Worm (Caenorhabditis elegans) whole organism, L1 larva: Measurements from ENCODE around the gene sel-7.

Experiments used
- C16A3.4 ChIP-seq: fragments of 150-350 bp; optimal IDR thresholded peaks from 2 replicates; lab custom pipeline; 2014; ENCODE audit warnings: missing biosample characterization, missing genetic modification characterization
- Y116A8C.19 ChIP-seq: sonication (generic microtip); optimal IDR thresholded peaks from 2 replicates; lab custom pipeline; 2016; ENCODE audit warnings: missing compliant biosample characterization, missing genetic modification characterization, borderline replicate concordance
- aly-2 ChIP-seq: fragments of 150-350 bp; optimal IDR thresholded peaks from 2 replicates; lab custom pipeline; 2014; ENCODE audit warnings: missing biosample characterization, missing genetic modification characterization
- blmp-1 ChIP-seq: fragments of 150-350 bp; optimal IDR thresholded peaks from 2 replicates; lab custom pipeline; 2014; ENCODE audit warnings: missing biosample characterization, missing genetic modification characterization
- ceh-8 ChIP-seq: fragments of 200-800 bp; sonication (Bioruptor generic); optimal IDR thresholded peaks from 2 replicates; lab custom pipeline; 2018; ENCODE audit warnings: mild to moderate bottlenecking, missing genetic modification characterization, moderate library complexity, missing compliant biosample characterization
- egl-27 ChIP-seq, 2 experiments: fragments of 150-350 bp in 1 of 2; sonication (generic microtip); optimal IDR thresholded peaks; 3 replicates each; lab custom pipeline; 2017 to 2018; ENCODE audit warnings: missing biosample characterization in 2 of 2, missing genetic modification characterization in 2 of 2, missing genetic modification reagents in 2 of 2
- elt-2 ChIP-seq: sonication (generic microtip); optimal IDR thresholded peaks from 2 replicates; lab custom pipeline; 2016; ENCODE audit warnings: missing genetic modification characterization, mild to moderate bottlenecking, inconsistent platforms, missing compliant biosample characterization, missing genetic modification reagents
- elt-3 ChIP-seq, 6 experiments: fragments of 150-350 bp in 1 of 6; sonication (generic microtip); optimal IDR thresholded peaks; 2 replicates each; lab custom pipeline; 2017 to 2018; ENCODE audit warnings: missing biosample characterization in 6 of 6, missing genetic modification characterization in 6 of 6, inconsistent platforms in 1 of 6
- fkh-10 ChIP-seq: sonication (generic microtip); optimal IDR thresholded peaks from 2 replicates; lab custom pipeline; 2017; ENCODE audit warnings: missing biosample characterization, missing genetic modification reagents, missing genetic modification characterization
- grh-1 ChIP-seq: fragments of 200-800 bp; sonication (Bioruptor generic); IDR thresholded peaks from 2 replicates; pipeline ENCODE4 v1.3.6; 2022; ENCODE audit warnings: missing genetic modification reagents, missing genetic modification characterization, missing compliant biosample characterization
- lin-13 ChIP-seq: fragments of 150-350 bp; optimal IDR thresholded peaks from 2 replicates; lab custom pipeline; 2014; ENCODE audit warnings: missing biosample characterization, missing genetic modification reagents, missing genetic modification characterization
- lin-14 ChIP-seq: fragments of 200-800 bp; sonication (Bioruptor generic); optimal IDR thresholded peaks from 2 replicates; lab custom pipeline; 2018; ENCODE audit warnings: mild to moderate bottlenecking, missing genetic modification characterization, moderate library complexity, missing compliant biosample characterization
- lin-39 ChIP-seq: fragments of 150-350 bp; optimal IDR thresholded peaks from 2 replicates; lab custom pipeline; 2014; ENCODE audit warnings: missing biosample characterization, missing genetic modification reagents, missing genetic modification characterization
- mab-9 ChIP-seq: fragments of 200-800 bp; sonication (Bioruptor generic); IDR thresholded peaks from 2 replicates; pipeline ENCODE4 v1.3.6; 2022; ENCODE audit warnings: missing genetic modification reagents, missing genetic modification characterization, missing compliant biosample characterization
- mdl-1 ChIP-seq, 2 experiments: fragments of 150-350 bp; optimal IDR thresholded peaks; 2 replicates each; lab custom pipeline; 2014 to 2017; ENCODE audit warnings: missing biosample characterization in 2 of 2, missing genetic modification characterization in 2 of 2, inconsistent platforms in 1 of 2
- mef-2 ChIP-seq: fragments of 150-350 bp; optimal IDR thresholded peaks from 2 replicates; lab custom pipeline; 2014; ENCODE audit warnings: missing biosample characterization, missing genetic modification characterization
- nhr-12 ChIP-seq: sonication (generic microtip); optimal IDR thresholded peaks from 2 replicates; lab custom pipeline; 2017; ENCODE audit warnings: missing biosample characterization, missing genetic modification characterization
- nhr-237 ChIP-seq: fragments of 150-350 bp; optimal IDR thresholded peaks from 2 replicates; lab custom pipeline; 2014; ENCODE audit warnings: missing biosample characterization, missing genetic modification characterization
- nhr-71 ChIP-seq: sonication (generic microtip); optimal IDR thresholded peaks from 2 replicates; lab custom pipeline; 2016; ENCODE audit warnings: mild to moderate bottlenecking, missing genetic modification characterization, moderate library complexity, missing compliant biosample characterization
- nhr-84 ChIP-seq: sonication (generic microtip); optimal IDR thresholded peaks from 2 replicates; lab custom pipeline; 2017; ENCODE audit warnings: missing biosample characterization, missing genetic modification characterization
- nhr-85 ChIP-seq: sonication (generic microtip); peaks from one replicate; lab custom pipeline; 2016; ENCODE audit warnings: missing genetic modification characterization, inconsistent platforms, missing compliant biosample characterization
- pqm-1 ChIP-seq: sonication (generic microtip); optimal IDR thresholded peaks from 3 replicates; lab custom pipeline; 2017; ENCODE audit warnings: missing biosample characterization, missing genetic modification characterization
- snpc-4 ChIP-seq: fragments of 150-350 bp; optimal IDR thresholded peaks from 2 replicates; lab custom pipeline; 2014; ENCODE audit warnings: missing biosample characterization, missing genetic modification characterization
- sptf-1 ChIP-seq: fragments of 150-350 bp; optimal IDR thresholded peaks from 2 replicates; lab custom pipeline; 2014; ENCODE audit warnings: missing biosample characterization, missing genetic modification characterization
- sup-37 ChIP-seq: fragments of 200-800 bp; sonication (Bioruptor generic); optimal IDR thresholded peaks from 2 replicates; lab custom pipeline; 2018; ENCODE audit warnings: mild to moderate bottlenecking, missing genetic modification characterization, missing compliant biosample characterization
- tbx-2 ChIP-seq: sonication (generic microtip); optimal IDR thresholded peaks from 2 replicates; lab custom pipeline; 2016; ENCODE audit warnings: missing genetic modification characterization, missing compliant biosample characterization
- tlp-1 ChIP-seq: fragments of 150-350 bp; optimal IDR thresholded peaks from 2 replicates; lab custom pipeline; 2014; ENCODE audit warnings: missing biosample characterization, missing genetic modification characterization
- unc-30 ChIP-seq: sonication (generic microtip); optimal IDR thresholded peaks from 2 replicates; lab custom pipeline; 2017; ENCODE audit warnings: missing biosample characterization, missing genetic modification characterization
- ztf-11 ChIP-seq, 2 experiments: sonication (generic microtip); optimal IDR thresholded peaks; 2 replicates each; lab custom pipeline; 2016 to 2017; ENCODE audit warnings: missing genetic modification characterization in 2 of 2, missing biosample characterization in 1 of 2, missing compliant biosample characterization in 1 of 2

sel-7 gene

DNA sequence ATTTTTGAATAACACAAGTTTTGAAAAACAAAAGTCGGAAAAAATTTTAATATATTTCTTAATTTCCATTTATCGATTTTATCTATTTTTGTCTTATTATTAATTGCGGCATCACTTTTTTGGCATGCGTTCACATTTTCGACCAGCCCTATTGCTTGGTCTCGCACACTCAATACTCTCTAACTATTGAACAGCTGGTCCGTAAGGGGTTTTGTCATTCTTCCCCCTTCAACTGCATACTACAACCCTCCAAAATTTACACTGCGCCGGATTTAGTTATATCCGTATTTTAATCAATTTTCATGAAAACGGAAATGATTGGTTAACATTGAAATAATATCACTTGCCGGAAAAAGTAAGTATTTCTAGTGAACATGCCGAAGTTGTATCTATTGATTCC lies 12.9 kb downstream of the sel-7 start, which contains the start of gene C11H1.7:
Gene C11H1.7 (plus strand): TSS at position 12 of the 400 bp plus-strand sequence.
- no peak for TF ChIP-seq sptf-1 (tag; lab: Kevin White, UChicago)
- TF ChIP-seq sup-37 (GFP tag; lab: Kevin White, UChicago) = no peak
- no peak for TF ChIP-seq pqm-1 (tag; lab: Kevin White, UChicago)
- TF ChIP-seq Y116A8C.19 (tag; lab: Kevin White, UChicago) = no peak
- no peak for TF ChIP-seq ztf-11 (tag; optimal IDR thresholded peaks at IDR 0.05; lab: Kevin White, UChicago)

DNA sequence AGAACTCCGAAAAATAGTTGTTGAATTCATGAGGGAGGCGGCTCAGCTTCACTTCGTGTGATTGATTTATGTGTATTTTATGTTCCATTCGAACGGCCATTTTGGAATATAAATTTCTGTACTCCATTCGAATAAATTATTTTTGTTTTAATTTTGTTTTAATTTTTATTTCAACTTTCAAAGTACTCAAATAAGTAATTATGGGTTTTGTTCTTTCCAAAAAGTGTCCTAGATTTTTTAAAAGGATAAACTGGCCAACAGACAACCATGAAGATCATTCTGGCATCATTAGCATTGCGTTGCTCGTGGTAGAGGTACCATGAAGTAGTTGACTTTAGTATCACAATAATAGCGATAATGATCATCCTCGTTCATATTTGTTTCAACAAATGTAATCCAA lies 13.7 kb downstream of the sel-7 start:
- TF ChIP-seq mef-2 (tag; lab: Kevin White, UChicago) = no peak
- TF ChIP-seq mab-9 (GFP tag; lab: Robert Waterston, UW) = no peak
- no peak for TF ChIP-seq tlp-1 (tag; lab: Kevin White, UChicago)
- TF ChIP-seq nhr-85 (tag; lab: Kevin White, UChicago) = no peak

DNA sequence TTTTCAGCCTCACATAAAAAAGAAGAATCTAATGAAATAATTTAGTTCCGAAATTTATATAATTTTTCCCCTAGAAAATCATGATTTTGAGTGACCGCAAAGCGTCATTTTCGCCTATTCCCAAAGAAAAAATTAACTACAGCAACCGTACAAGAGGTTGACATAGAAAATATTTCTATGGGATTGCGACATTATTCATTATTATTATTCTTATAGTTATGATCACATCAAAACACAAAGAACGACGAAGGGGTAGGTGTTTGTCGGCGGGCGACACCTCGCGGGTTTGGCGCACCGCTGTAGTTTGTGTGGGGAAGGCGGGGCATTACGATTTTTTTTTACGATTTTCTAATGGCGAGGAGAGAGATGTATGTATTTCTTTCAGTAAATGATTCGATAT lies 16.0 kb downstream of the sel-7 start:
- TF ChIP-seq snpc-4 (peak; percentile 84), nhr-85 (tag; lab: Kevin White, UChicago) (peak; percentile 25), nhr-71 (peak; percentile 57), elt-2 (tag; lab: Kevin White, UChicago) (no peak)

DNA sequence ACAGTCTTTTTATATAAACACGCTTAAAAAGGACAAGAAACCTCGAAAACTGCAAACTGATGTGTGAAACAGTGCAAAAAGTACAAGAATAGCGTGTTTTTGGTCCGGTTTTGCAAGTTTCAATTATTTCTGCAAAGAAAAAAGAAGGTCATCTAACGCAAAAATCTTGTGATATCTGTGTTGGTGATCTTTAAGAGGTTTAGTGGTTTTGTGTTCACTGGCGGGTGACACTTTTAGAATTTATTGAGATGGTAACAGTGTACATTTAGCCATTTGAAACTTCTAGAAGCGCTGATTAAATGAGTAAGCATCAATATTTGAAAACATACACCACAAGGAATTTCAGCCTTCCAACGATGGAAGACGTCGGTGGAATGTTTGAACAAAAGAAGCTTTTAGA lies 17.5 kb downstream of the sel-7 start:
- no peak for TF ChIP-seq lin-39 (tag; lab: Kevin White, UChicago)
- no peak for TF ChIP-seq unc-30 (tag; lab: Kevin White, UChicago)
- TF ChIP-seq fkh-10 (GFP tag; lab: Kevin White, UChicago) = no peak
- TF ChIP-seq lin-13 (GFP tag; lab: Kevin White, UChicago) = no peak
- no peak for TF ChIP-seq nhr-84 (tag; lab: Kevin White, UChicago)
- peak; percentile 56 for TF ChIP-seq nhr-85 (tag; lab: Kevin White, UChicago)
- peak; percentile 8 for TF ChIP-seq blmp-1 (tag; lab: Kevin White, UChicago)
- TF ChIP-seq aly-2 = no peak
- no peak for TF ChIP-seq nhr-12 (tag; lab: Kevin White, UChicago)

DNA sequence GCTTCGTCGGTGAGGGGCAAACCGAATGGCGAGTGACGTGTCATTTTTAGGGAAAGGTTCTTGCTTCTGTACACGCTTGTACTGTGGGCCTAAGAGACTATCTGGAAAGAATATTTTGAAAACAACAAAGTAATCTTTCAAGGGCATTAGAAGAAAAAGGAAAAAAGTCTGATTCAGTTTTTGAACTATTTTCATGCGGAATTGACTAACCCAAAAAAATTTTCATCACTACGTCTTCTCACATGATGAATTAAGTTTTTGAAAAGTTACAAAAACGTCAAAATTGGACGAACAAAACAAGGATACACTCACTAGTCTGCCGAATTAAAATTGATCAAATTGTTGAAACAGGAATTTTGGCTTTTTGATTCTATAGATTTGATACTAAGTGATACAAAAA lies 20.0 kb downstream of the sel-7 start, which contains the start of gene C11H1.9:
Gene C11H1.9 (minus strand): TSS at position 101 of the 400 bp plus-strand sequence.
- no peak for TF ChIP-seq grh-1 (GFP tag; lab: Robert Waterston, UW)
- TF ChIP-seq nhr-237 (tag; lab: Kevin White, UChicago) = no peak
- no peak for TF ChIP-seq ceh-8 (GFP tag; lab: Kevin White, UChicago)
- TF ChIP-seq egl-27 (tag; optimal IDR thresholded peaks at IDR 0.05; lab: Kevin White, UChicago) = no peak
- TF ChIP-seq nhr-85 (tag; lab: Kevin White, UChicago) = peak; percentile 32
- TF ChIP-seq C16A3.4 (tag; lab: Kevin White, UChicago) = no peak
- no peak for TF ChIP-seq tbx-2
- TF ChIP-seq elt-3 (tag; optimal IDR thresholded peaks at IDR 0.05; lab: Kevin White, UChicago) = no peak
- TF ChIP-seq, all 84 proteins: peak for 1

DNA sequence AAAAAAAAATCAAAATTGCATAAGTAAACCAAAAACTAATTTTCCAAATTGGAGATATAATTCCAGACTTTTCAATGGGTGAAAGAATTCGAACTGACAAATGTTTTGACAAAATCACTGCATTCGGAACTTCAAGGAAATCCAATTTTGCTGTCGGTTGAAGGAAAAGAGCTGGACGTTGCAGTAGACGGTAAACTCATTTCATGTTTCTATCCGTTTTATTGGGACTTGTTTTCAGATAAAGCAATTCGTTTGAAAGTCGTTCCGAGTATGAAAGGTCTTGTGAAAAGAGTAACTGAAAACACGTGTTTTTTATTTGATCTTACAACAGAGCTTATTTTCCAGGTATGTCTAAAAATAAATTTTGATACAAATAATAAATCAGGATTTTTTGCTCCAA lies 24.1 kb downstream of the sel-7 start:
- TF ChIP-seq mdl-1 (tag; optimal IDR thresholded peaks at IDR 0.05; lab: Kevin White, UChicago) (no peak), lin-14 (peak; percentile 6), fkh-10 (GFP tag; lab: Kevin White, UChicago) (peak; percentile 51)

DNA sequence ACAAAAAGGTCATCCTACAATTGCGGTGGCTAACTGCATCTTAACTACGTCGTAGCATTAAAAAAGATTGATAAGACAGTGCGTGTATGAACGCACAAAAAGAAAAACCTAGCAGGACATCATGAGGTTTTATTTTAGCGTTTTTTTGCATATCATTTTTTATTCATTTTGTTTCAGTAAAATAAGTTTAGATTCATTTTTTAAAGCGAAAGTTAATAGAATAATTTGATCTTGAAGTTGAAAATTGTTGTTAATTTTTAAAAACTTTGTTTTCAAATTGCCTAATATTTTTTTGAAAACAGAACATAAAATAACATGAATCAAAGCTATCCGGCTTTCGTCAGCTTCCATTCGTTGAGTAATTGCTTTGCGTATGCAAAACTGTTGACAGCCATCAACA lies 26.7 kb downstream of the sel-7 start, which contains the start of gene prx-1:
Gene prx-1 (plus strand): TSS at position 301 of the 400 bp plus-strand sequence.
- TF ChIP-seq egl-27 (tag; optimal IDR thresholded peaks at IDR 0.05; lab: Kevin White, UChicago) (no peak), elt-3 (tag; optimal IDR thresholded peaks at IDR 0.05; lab: Kevin White, UChicago) (peak in 1 of 6 experiments; percentile 14)
